Fruit fly (Drosophila melanogaster) whole organism, embryonic: ENCODE results near the gene lin-52.

Source experiments
- Asciz ChIP-seq: fragments of 200-800 bp; sonication (Bioruptor generic); optimal IDR thresholded peaks from 2 replicates; lab custom pipeline; 2017; ENCODE audit warnings: missing biosample characterization, mild to moderate bottlenecking, missing genetic modification characterization, missing genetic modification reagents
- B-H1 ChIP-seq: fragments of 200-800 bp; sonication (Bioruptor generic); IDR thresholded peaks from 3 replicates; pipeline ENCODE4 v1.3.6; 2022; ENCODE audit warnings: missing biosample characterization, missing genetic modification characterization
- CG10267 ChIP-seq: fragments of 200-800 bp; sonication (Bioruptor generic); optimal IDR thresholded peaks from 2 replicates; lab custom pipeline; 2018; ENCODE audit warnings: missing biosample characterization, mild to moderate bottlenecking, missing genetic modification characterization, moderate library complexity
- CG10959 ChIP-seq: fragments of 200-800 bp; sonication (Bioruptor generic); IDR thresholded peaks from 2 replicates; pipeline ENCODE4 v1.3.6; 2022; ENCODE audit warnings: missing biosample characterization, missing genetic modification characterization
- CG11398 ChIP-seq: fragments of 200-800 bp; sonication (Bioruptor generic); optimal IDR thresholded peaks from 2 replicates; lab custom pipeline; 2016; ENCODE audit warnings: missing biosample characterization, missing genetic modification characterization
- CG11504 ChIP-seq: fragments of 200-800 bp; sonication (Bioruptor generic); optimal IDR thresholded peaks from 3 replicates; lab custom pipeline; 2019; ENCODE audit warnings: missing biosample characterization, mild to moderate bottlenecking, missing genetic modification characterization, moderate library complexity
- CG11723 ChIP-seq: fragments of 200-800 bp; sonication (Bioruptor generic); optimal IDR thresholded peaks from 2 replicates; lab custom pipeline; 2017; ENCODE audit warnings: missing biosample characterization, mild to moderate bottlenecking, missing genetic modification characterization
- CG12769 ChIP-seq: fragments of 200-800 bp; sonication (Bioruptor generic); optimal IDR thresholded peaks from 2 replicates; lab custom pipeline; 2019; ENCODE audit warnings: missing biosample characterization, mild to moderate bottlenecking, missing genetic modification characterization, moderate library complexity
- CG12942 ChIP-seq: fragments of 200-800 bp; sonication (Bioruptor generic); optimal IDR thresholded peaks from 3 replicates; lab custom pipeline; 2016; ENCODE audit warnings: missing biosample characterization, missing genetic modification characterization
- CG14441 ChIP-seq: fragments of 200-800 bp; sonication (Bioruptor generic); IDR thresholded peaks from 2 replicates; pipeline ENCODE4 v1.3.6; 2022; ENCODE audit warnings: missing biosample characterization, missing genetic modification characterization
- CG14860 ChIP-seq: fragments of 200-800 bp; sonication (Bioruptor generic); IDR thresholded peaks from 3 replicates; pipeline ENCODE4 v1.3.6; 2022; ENCODE audit warnings: missing biosample characterization, missing genetic modification characterization; ENCODE audit not compliant: partially characterized antibody
- CG15696 ChIP-seq: fragments of 200-800 bp; sonication (Bioruptor generic); optimal IDR thresholded peaks from 2 replicates; lab custom pipeline; 2019; ENCODE audit warnings: missing biosample characterization, mild to moderate bottlenecking, missing genetic modification characterization, moderate library complexity
- CG1603 ChIP-seq: fragments of 200-800 bp; sonication (Bioruptor generic); optimal IDR thresholded peaks from 2 replicates; lab custom pipeline; 2019; ENCODE audit warnings: missing biosample characterization, mild to moderate bottlenecking, missing genetic modification characterization, moderate library complexity
- CG16813 ChIP-seq: fragments of 200-800 bp; sonication (Bioruptor generic); IDR thresholded peaks from 3 replicates; pipeline ENCODE4 v1.3.6; 2022; ENCODE audit warnings: missing biosample characterization, missing genetic modification characterization; ENCODE audit not compliant: partially characterized antibody
- CG17912 ChIP-seq: fragments of 200-800 bp; sonication (Bioruptor generic); optimal IDR thresholded peaks from 2 replicates; lab custom pipeline; 2018; ENCODE audit warnings: missing biosample characterization, mild to moderate bottlenecking, missing genetic modification characterization
- CG2116 ChIP-seq: fragments of 200-800 bp; sonication (Bioruptor generic); optimal IDR thresholded peaks from 3 replicates; lab custom pipeline; 2018; ENCODE audit warnings: missing biosample characterization, mild to moderate bottlenecking, missing genetic modification characterization
- CG4424 ChIP-seq: fragments of 200-800 bp; sonication (Bioruptor generic); optimal IDR thresholded peaks from 3 replicates; lab custom pipeline; 2016; ENCODE audit warnings: missing biosample characterization, missing genetic modification characterization
- CG6654 ChIP-seq: fragments of 200-800 bp; sonication (Bioruptor generic); optimal IDR thresholded peaks from 2 replicates; lab custom pipeline; 2017; ENCODE audit warnings: missing biosample characterization, mild to moderate bottlenecking, missing genetic modification characterization
- CG6689 ChIP-seq: fragments of 200-800 bp; sonication (Bioruptor generic); IDR thresholded peaks from 2 replicates; pipeline ENCODE4 v1.3.6; 2022; ENCODE audit warnings: missing biosample characterization, missing genetic modification characterization
- CG8388 ChIP-seq: fragments of 200-800 bp; sonication (Bioruptor generic); optimal IDR thresholded peaks from 2 replicates; lab custom pipeline; 2019; ENCODE audit warnings: missing biosample characterization, mild to moderate bottlenecking, missing genetic modification characterization, moderate library complexity
- CG8924 ChIP-seq: fragments of 200-800 bp; optimal IDR thresholded peaks from 3 replicates; lab custom pipeline; 2019; ENCODE audit warnings: missing biosample characterization, mild to moderate bottlenecking, missing genetic modification characterization, moderate library complexity
- CHES-1-like ChIP-seq: fragments of 200-800 bp; sonication (Bioruptor generic); optimal IDR thresholded peaks from 2 replicates; lab custom pipeline; 2016; ENCODE audit warnings: missing biosample characterization, missing genetic modification characterization
- Dbx ChIP-seq: fragments of 200-800 bp; sonication (Bioruptor generic); IDR thresholded peaks from 3 replicates; pipeline ENCODE4 v1.3.6; 2022; ENCODE audit warnings: missing biosample characterization, missing genetic modification characterization
- Hey ChIP-seq: fragments of 200-800 bp; sonication (Bioruptor generic); optimal IDR thresholded peaks from 3 replicates; lab custom pipeline; 2018; ENCODE audit warnings: missing biosample characterization, mild to moderate bottlenecking, missing genetic modification characterization
- HmgZ ChIP-seq: fragments of 200-800 bp; sonication (Bioruptor generic); optimal IDR thresholded peaks from 2 replicates; lab custom pipeline; 2018; ENCODE audit warnings: missing biosample characterization, mild to moderate bottlenecking, missing genetic modification characterization
- Hr51 ChIP-seq, 2 experiments: fragments of 200-800 bp; sonication (Bioruptor generic); optimal IDR thresholded peaks; 2 replicates in 1 of 2; 3 replicates in 1 of 2; lab custom pipeline; 2016 to 2018; ENCODE audit warnings: missing biosample characterization in 2 of 2, missing genetic modification characterization in 2 of 2, mild to moderate bottlenecking in 1 of 2, moderate library complexity in 1 of 2
- NC2β ChIP-seq: fragments of 200-800 bp; sonication (Bioruptor generic); optimal IDR thresholded peaks from 2 replicates; lab custom pipeline; 2016; ENCODE audit warnings: missing biosample characterization, missing genetic modification characterization
- Stat92E ChIP-seq, 3 experiments: fragments of >200 bp in 2 of 3; fragments of 200-800 bp in 1 of 3; sonication (Bioruptor generic) in 1 of 3; optimal IDR thresholded peaks; 2 replicates each; lab custom pipeline; 2017 to 2019; ENCODE audit warnings: missing biosample characterization in 3 of 3, missing genetic modification characterization in 3 of 3, mild to moderate bottlenecking in 1 of 3, moderate library complexity in 1 of 3
- Trl ChIP-seq, 3 experiments: fragments of >200 bp in 2 of 3; fragments of 200-800 bp in 1 of 3; sonication (Bioruptor generic) in 1 of 3; optimal IDR thresholded peaks; 2 replicates in 1 of 3; 3 replicates in 2 of 3; lab custom pipeline; 2016 to 2017; ENCODE audit warnings: missing biosample characterization in 1 of 3, missing genetic modification characterization in 1 of 3
- az2 ChIP-seq: fragments of 200-800 bp; sonication (Bioruptor generic); optimal IDR thresholded peaks from 3 replicates; lab custom pipeline; 2016; ENCODE audit warnings: missing biosample characterization, missing genetic modification characterization
- bbx ChIP-seq: fragments of 200-800 bp; sonication (Bioruptor generic); IDR thresholded peaks from 2 replicates; pipeline ENCODE4 v1.3.6; 2022; ENCODE audit warnings: missing biosample characterization, missing genetic modification characterization; ENCODE audit not compliant: partially characterized antibody
- br ChIP-seq: fragments of >200 bp; optimal IDR thresholded peaks from 2 replicates; lab custom pipeline; 2017
- dmrt99B ChIP-seq: fragments of 200-800 bp; sonication (Bioruptor generic); optimal IDR thresholded peaks from 2 replicates; lab custom pipeline; 2018; ENCODE audit warnings: missing biosample characterization, mild to moderate bottlenecking, missing genetic modification characterization, moderate library complexity
- exex ChIP-seq: fragments of 200-800 bp; sonication (Bioruptor generic); optimal IDR thresholded peaks from 4 replicates; lab custom pipeline; 2018; ENCODE audit warnings: missing biosample characterization, mild to moderate bottlenecking, missing genetic modification characterization, moderate library complexity
- fu2 ChIP-seq: fragments of 200-800 bp; sonication (Bioruptor generic); optimal IDR thresholded peaks from 2 replicates; lab custom pipeline; 2016; ENCODE audit warnings: missing biosample characterization, missing genetic modification characterization
- gsb ChIP-seq: fragments of 200-800 bp; sonication (Bioruptor generic); IDR thresholded peaks from 2 replicates; pipeline ENCODE4 v1.3.6; 2022; ENCODE audit warnings: missing biosample characterization, missing genetic modification characterization
- jing ChIP-seq: fragments of 200-800 bp; sonication (Bioruptor generic); optimal IDR thresholded peaks from 2 replicates; lab custom pipeline; 2018; ENCODE audit warnings: missing biosample characterization, mild to moderate bottlenecking, missing genetic modification characterization
- jumu ChIP-seq: fragments of 200-800 bp; sonication (Bioruptor generic); optimal IDR thresholded peaks from 3 replicates; lab custom pipeline; 2016; ENCODE audit warnings: missing biosample characterization, missing genetic modification characterization
- lmd ChIP-seq: fragments of 200-800 bp; sonication (Bioruptor generic); IDR thresholded peaks from 2 replicates; pipeline ENCODE4 v1.3.6; 2022; ENCODE audit warnings: missing biosample characterization, missing genetic modification characterization
- oc ChIP-seq: fragments of 200-800 bp; sonication (Bioruptor generic); optimal IDR thresholded peaks from 2 replicates; lab custom pipeline; 2018; ENCODE audit warnings: missing biosample characterization, mild to moderate bottlenecking, missing genetic modification characterization, moderate library complexity
- phol ChIP-seq: fragments of 200-800 bp; sonication (Bioruptor generic); optimal IDR thresholded peaks from 3 replicates; lab custom pipeline; 2018; ENCODE audit warnings: missing biosample characterization, mild to moderate bottlenecking, missing genetic modification characterization, moderate library complexity
- repo ChIP-seq: fragments of 200-800 bp; sonication (Bioruptor generic); optimal IDR thresholded peaks from 2 replicates; lab custom pipeline; 2016; ENCODE audit warnings: missing biosample characterization, missing genetic modification characterization
- sima ChIP-seq: fragments of 200-800 bp; sonication (Bioruptor generic); optimal IDR thresholded peaks from 2 replicates; lab custom pipeline; 2016; ENCODE audit warnings: missing biosample characterization, missing genetic modification characterization
- slp2 ChIP-seq: fragments of 200-800 bp; sonication (Bioruptor generic); optimal IDR thresholded peaks from 2 replicates; lab custom pipeline; 2016; ENCODE audit warnings: missing biosample characterization, missing genetic modification characterization
- stwl ChIP-seq: fragments of 200-800 bp; sonication (Bioruptor generic); optimal IDR thresholded peaks from 3 replicates; lab custom pipeline; 2018; ENCODE audit warnings: missing biosample characterization, mild to moderate bottlenecking, missing genetic modification characterization, moderate library complexity
- wdn ChIP-seq: fragments of 200-800 bp; sonication (Bioruptor generic); IDR thresholded peaks from 2 replicates; pipeline ENCODE4 v1.3.6; 2022; ENCODE audit warnings: missing biosample characterization, missing genetic modification characterization

lin-52 gene

dm6 chrX:5754837-5755828 is at the start of gene lin-52, which contains the start of gene CG15771:
TSS of gene lin-52 (minus strand) at chrX:5754958.
TSS of gene CG15771 (plus strand) at chrX:5755574.
- peak; percentile 24 for TF ChIP-seq fu2 (GFP tag; lab: Kevin White, UChicago)
- peak; percentile 86 for TF ChIP-seq CG12942 (GFP tag; lab: Kevin White, UChicago)
- TF ChIP-seq br (lab: Kevin White, UChicago), result no peak
- TF ChIP-seq slp2 (GFP tag; lab: Kevin White, UChicago), result peak; percentile 67
- peak; percentile 97 for TF ChIP-seq lmd (GFP tag; lab: Robert Waterston, UW)
- TF ChIP-seq Asciz (GFP tag; lab: Kevin White, UChicago), result peak; percentile 91
- TF ChIP-seq CG6654 (GFP tag; lab: Kevin White, UChicago), result peak; percentile 81
- TF ChIP-seq CG11723 (GFP tag; lab: Kevin White, UChicago), result peak; percentile 94
- TF ChIP-seq Hr51 (GFP tag; optimal IDR thresholded peaks at IDR 0.05; lab: Kevin White, UChicago), result peak; percentile 65 to 96
- peak; percentile 94 for TF ChIP-seq CG11504 (tag; lab: Kevin White, UChicago)
- TF ChIP-seq B-H1 (GFP tag; lab: Robert Waterston, UW), result peak; percentile 85
- TF ChIP-seq gsb (GFP tag; lab: Robert Waterston, UW), result peak; percentile 92
- peak; percentile 90 for TF ChIP-seq CG15696 (tag; lab: Kevin White, UChicago)
- peak; percentile 96 for TF ChIP-seq CG12769 (tag; lab: Kevin White, UChicago)
- TF ChIP-seq Hey (tag; lab: Kevin White, UChicago), result peak; percentile 81
- peak; percentile 33 for TF ChIP-seq CHES-1-like
- no peak; the same call in 1 of the 2 replicates for TF ChIP-seq bbx (GFP tag; lab: Robert Waterston, UW)
- no peak for TF ChIP-seq CG14860 (GFP tag; lab: Robert Waterston, UW)
- peak; percentile 57 for TF ChIP-seq CG16813
- peak; percentile 97 for TF ChIP-seq dmrt99B (tag; lab: Kevin White, UChicago)
- peak; percentile 87 for TF ChIP-seq jing
- peak; percentile 61 to 81 for TF ChIP-seq Trl (optimal IDR thresholded peaks at IDR 0.05; lab: Kevin White, UChicago)
- peak; percentile 27 for TF ChIP-seq Trl (GFP tag; optimal IDR thresholded peaks at IDR 0.05; lab: Kevin White, UChicago)
- TF ChIP-seq exex (tag; lab: Kevin White, UChicago), result peak; percentile 79
- no peak for TF ChIP-seq sima (GFP tag; lab: Kevin White, UChicago)
- TF ChIP-seq CG14441 (GFP tag; lab: Robert Waterston, UW), result peak; percentile 94
- TF ChIP-seq Stat92E (GFP tag; optimal IDR thresholded peaks at IDR 0.05; lab: Kevin White, UChicago), result peak in 1 of 3 experiments; percentile 82
- peak; percentile 90 for TF ChIP-seq wdn
- TF ChIP-seq CG6689 (GFP tag; lab: Robert Waterston, UW), result peak; percentile 96
- TF ChIP-seq Dbx (GFP tag; lab: Robert Waterston, UW), result peak; percentile 95
- peak; percentile 93 for TF ChIP-seq az2
- TF ChIP-seq CG8924 (tag; lab: Kevin White, UChicago), result peak; percentile 96
- TF ChIP-seq oc, result peak; percentile 90
- peak; percentile 45 for TF ChIP-seq stwl (tag; lab: Kevin White, UChicago)
- TF ChIP-seq phol (tag; lab: Kevin White, UChicago), result peak; percentile 91
- no peak for TF ChIP-seq repo (GFP tag; lab: Kevin White, UChicago)
- TF ChIP-seq CG10959, result peak; percentile 88
- TF ChIP-seq CG17912, result peak; percentile 73
- TF ChIP-seq HmgZ, result peak; percentile 94
- TF ChIP-seq CG1603 (tag; lab: Kevin White, UChicago), result peak; percentile 85
- TF ChIP-seq CG4424 (GFP tag; lab: Kevin White, UChicago), result peak; percentile 92
- TF ChIP-seq CG2116 (GFP tag; lab: Kevin White, UChicago), result peak; percentile 67
- peak; percentile 100 for TF ChIP-seq CG8388
- TF ChIP-seq CG10267 (tag; lab: Kevin White, UChicago), result peak; percentile 95
- peak; percentile 69 for TF ChIP-seq jumu (GFP tag; lab: Kevin White, UChicago)
- peak; percentile 28 for TF ChIP-seq NC2β (GFP tag; lab: Kevin White, UChicago)
- TF ChIP-seq CG11398 (GFP tag; lab: Kevin White, UChicago), result no peak
